Worm (Caenorhabditis elegans): Measurements from ENCODE around the gene sra-37.

DNA sequence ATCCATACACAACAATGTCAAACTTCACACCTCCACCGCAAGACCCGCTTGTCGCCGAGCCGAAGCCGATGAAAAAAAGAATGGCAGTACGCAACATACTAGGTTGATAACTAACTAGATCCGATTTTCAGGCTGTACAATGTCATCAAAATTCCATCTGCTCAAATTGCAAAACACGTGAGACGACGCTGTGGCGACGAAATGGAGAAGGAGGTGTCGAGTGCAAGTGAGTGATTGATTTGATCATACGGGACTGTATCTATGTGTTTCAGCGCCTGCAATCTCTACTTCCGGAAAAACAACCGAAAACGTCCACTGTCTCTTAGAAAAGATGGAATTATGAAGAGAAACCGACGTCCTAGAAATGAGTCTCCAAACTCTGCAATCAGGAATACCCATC is 47.1 kb upstream of the sra-37 start:
- TF ChIP-seq med-1 (GFP tag; optimal IDR thresholded peaks at IDR 0.05; ENCODE audit: insufficient read depth) (no peak), flt-1 (GFP tag; IDR thresholded peaks at IDR 0.05) (no peak), ztf-29 (GFP tag; IDR thresholded peaks at IDR 0.05) (no peak), ztf-23 (GFP tag; IDR thresholded peaks at IDR 0.05) (no peak), T22C8.4 (GFP tag; IDR thresholded peaks at IDR 0.05) (no peak), ref-1 (GFP tag; conservative IDR thresholded peaks at IDR 0.05) (no peak), cog-1 (tag; optimal IDR thresholded peaks at IDR 0.05) (no peak), klf-2 (GFP tag; conservative IDR thresholded peaks at IDR 0.05) (no peak), tab-1 (GFP tag; IDR thresholded peaks at IDR 0.05) (no peak)
